Worm (Caenorhabditis elegans): ENCODE results near the gene C54C6.11.

DNA sequence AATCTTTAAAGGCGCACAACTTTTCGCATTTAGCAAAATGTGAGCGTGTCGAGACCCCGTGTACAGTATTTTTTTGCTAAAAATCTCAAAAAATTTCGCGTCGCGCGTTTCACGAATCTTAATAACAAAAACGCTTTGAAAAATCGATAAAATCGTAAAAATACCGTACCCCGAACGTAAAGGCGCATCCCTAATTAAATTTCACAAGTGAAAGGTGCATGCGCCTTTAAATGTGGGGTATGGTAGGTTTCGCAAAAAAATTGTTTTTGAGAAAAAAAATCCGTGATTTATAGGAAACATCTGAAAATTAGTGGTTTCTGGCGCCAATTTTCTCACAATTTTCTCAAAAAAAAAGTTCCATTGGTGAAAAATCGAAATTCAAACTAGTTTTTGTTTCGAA, 13.9 kb upstream of the C54C6.11 start:
- TF ChIP-seq nhr-237 (tag; optimal IDR thresholded peaks at IDR 0.05), result no peak
- no peak for TF ChIP-seq snpc-4 (tag; optimal IDR thresholded peaks at IDR 0.05)
- TF ChIP-seq nhr-28 (tag; optimal IDR thresholded peaks at IDR 0.05), result no peak
- TF ChIP-seq lin-32 (GFP tag; optimal IDR thresholded peaks at IDR 0.05), result no peak
- TF ChIP-seq nhr-76 (tag; optimal IDR thresholded peaks at IDR 0.05), result no peak
- TF ChIP-seq unc-62 (GFP tag; optimal IDR thresholded peaks at IDR 0.05), result no peak

Data from whole organism, mixed stage, embryonic.